Worm (Caenorhabditis elegans) whole organism, L4 larva: ENCODE data around the gene F54F2.7.

ENCODE experiments used
- attf-4 ChIP-seq: sonication (generic microtip); optimal IDR thresholded peaks from 3 replicates; lab custom pipeline; 2017; ENCODE audit warnings: missing biosample characterization, missing genetic modification characterization
- lim-7 ChIP-seq: fragments of 200-800 bp; sonication (Bioruptor generic); IDR thresholded peaks from 2 replicates; pipeline ENCODE4 v1.3.6; 2022; ENCODE audit warnings: missing genetic modification characterization, missing compliant biosample characterization
- lsy-2 ChIP-seq, 2 experiments: fragments of 150-350 bp in 1 of 2; sonication (generic microtip) in 1 of 2; optimal IDR thresholded peaks; 2 replicates each; lab custom pipeline; 2014 to 2017; ENCODE audit warnings: missing biosample characterization in 2 of 2, missing genetic modification characterization in 2 of 2
- mep-1 ChIP-seq: fragments of 150-350 bp; sonication (generic microtip); optimal IDR thresholded peaks from 3 replicates; lab custom pipeline; 2014; ENCODE audit warnings: missing biosample characterization, missing genetic modification characterization
- unc-39 ChIP-seq: sonication (generic microtip); optimal IDR thresholded peaks from 2 replicates; lab custom pipeline; 2017; ENCODE audit warnings: missing biosample characterization, missing genetic modification characterization

DNA sequence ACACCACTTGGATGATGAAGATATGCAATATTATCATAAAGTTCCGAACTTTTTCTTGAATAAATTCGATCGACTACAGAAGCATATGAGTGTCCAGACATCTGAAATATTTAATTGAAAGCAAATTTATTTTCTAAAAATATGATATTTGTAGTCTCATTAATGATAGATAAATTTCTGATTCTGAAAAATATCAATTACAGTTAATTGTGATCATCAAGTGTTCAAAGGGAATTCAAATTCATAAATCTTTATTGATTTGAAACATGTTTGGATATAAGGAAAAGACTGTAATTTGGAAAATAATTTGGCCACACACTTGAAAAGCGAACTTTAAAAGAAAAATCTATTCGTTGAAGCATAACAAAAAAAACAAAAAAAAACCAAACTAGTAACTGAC lies at the start of gene F54F2.7:
- no peak for TF ChIP-seq unc-39 (tag; lab: Kevin White, UChicago)
- TF ChIP-seq mep-1 = no peak
- TF ChIP-seq lsy-2 (tag; optimal IDR thresholded peaks at IDR 0.05; lab: Kevin White, UChicago) = no peak
- no peak for TF ChIP-seq lim-7
- no peak for TF ChIP-seq attf-4 (tag; lab: Kevin White, UChicago)
